Fruit fly (Drosophila melanogaster): ENCODE results near the gene CG32284.

dm6 chr3L:3203062-3203461 lies 16.6 kb downstream of the CG32284 start, which contains the start of gene CG32271:
- no peak for TF ChIP-seq pan (optimal IDR thresholded peaks at IDR 0.05)
- TF ChIP-seq CG8478 (optimal IDR thresholded peaks at IDR 0.05), result no peak
- TF ChIP-seq Dll (optimal IDR thresholded peaks at IDR 0.05), result no peak
